Worm (Caenorhabditis elegans) whole organism, L3 larva: ENCODE measurements around the gene C10C5.3.

Experiments used
- lin-39 ChIP-seq: fragments of 150-350 bp; optimal IDR thresholded peaks from 2 replicates; lab custom pipeline; 2018; ENCODE audit warnings: missing biosample characterization, missing genetic modification reagents, missing genetic modification characterization
- nhr-237 ChIP-seq: fragments of 150-350 bp; optimal IDR thresholded peaks from 2 replicates; lab custom pipeline; 2014; ENCODE audit warnings: missing biosample characterization, missing genetic modification characterization
- nhr-25 ChIP-seq: sonication (generic microtip); optimal IDR thresholded peaks from 2 replicates; lab custom pipeline; 2017; ENCODE audit warnings: missing biosample characterization, missing genetic modification characterization
- tbx-2 ChIP-seq: sonication (generic microtip); optimal IDR thresholded peaks from 2 replicates; lab custom pipeline; 2016; ENCODE audit warnings: mild to moderate bottlenecking, missing genetic modification characterization, missing compliant biosample characterization

ce11 chrIV:9339205-9339604 is 35.4 kb upstream of the C10C5.3 start, which contains the start of gene T20D3.6:
- TF ChIP-seq nhr-237 (tag; lab: Kevin White, UChicago), result no peak
- TF ChIP-seq lin-39 (tag; lab: Kevin White, UChicago), result no peak
- no peak for TF ChIP-seq tbx-2
- TF ChIP-seq nhr-25 (tag; lab: Kevin White, UChicago), result no peak
